Fruit fly (Drosophila melanogaster): ENCODE results near the gene Irbp18.
"Not testable (repeated sequence)": the region's sequence is repeated elsewhere in the genome, so short reads cannot be mapped to it uniquely, and the experiment has no call there.

DNA sequence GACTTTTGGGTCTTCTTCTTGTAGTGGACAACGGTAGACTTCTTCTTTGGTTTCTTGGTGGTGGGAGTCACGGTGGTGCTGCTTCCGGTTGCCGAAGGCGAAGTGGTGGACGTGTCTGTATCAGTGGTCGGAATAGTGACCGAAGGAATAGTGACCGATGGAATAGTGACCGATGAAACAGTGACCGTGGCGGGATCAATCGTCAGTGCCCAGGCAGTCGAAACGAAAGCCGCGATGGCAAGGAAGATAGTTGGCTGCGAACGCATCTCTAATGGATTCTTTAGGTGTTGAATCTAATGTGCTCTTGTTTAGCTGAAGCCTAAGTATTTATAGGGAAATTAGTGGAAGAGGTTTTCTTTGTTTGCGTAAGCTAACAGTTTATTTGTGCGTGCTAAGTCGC, 34.1 kb upstream of the Irbp18 start, which contains the start of gene CG32074:
- not testable (repeated sequence) for TF ChIP-seq CG11902, Smox (GFP tag; optimal IDR thresholded peaks at IDR 0.05)

All from whole organism, prepupa.